Worm (Caenorhabditis elegans): ENCODE measurements around the gene cysl-1.

DNA sequence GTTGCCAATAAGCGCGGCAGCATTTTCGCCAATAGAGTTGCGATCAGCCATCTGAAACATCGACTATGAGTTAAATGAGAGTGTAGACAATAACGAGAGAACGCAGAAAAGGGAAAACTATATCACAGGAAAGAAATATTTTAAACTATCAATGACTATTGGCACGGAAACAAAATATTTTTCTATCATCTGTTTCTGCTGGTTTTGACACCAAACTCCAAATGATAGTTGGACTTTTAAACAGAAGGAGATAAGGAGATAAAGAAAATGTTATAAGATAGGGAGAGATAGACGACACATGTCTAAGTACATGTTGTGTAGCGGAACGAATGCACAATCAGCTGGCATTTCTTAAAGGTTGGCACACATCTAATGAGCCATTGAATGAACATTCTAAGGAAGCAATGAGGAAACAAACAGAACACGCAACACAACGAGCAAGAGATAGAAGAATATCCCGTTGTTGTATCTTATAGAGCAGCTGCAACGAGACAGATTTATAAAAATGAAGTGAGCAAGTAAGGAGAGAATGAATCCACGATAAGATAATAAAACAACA is at the start of gene cysl-1:
- TF ChIP-seq ama-1 (optimal IDR thresholded peaks at IDR 0.05) = no peak
- no peak for TF ChIP-seq ceh-13 (GFP tag; optimal IDR thresholded peaks at IDR 0.05)
- no peak for TF ChIP-seq ets-7 (tag; optimal IDR thresholded peaks at IDR 0.05)
- TF ChIP-seq sea-1 (GFP tag; conservative IDR thresholded peaks at IDR 0.05) = no peak
- TF ChIP-seq ceh-36 (tag; optimal IDR thresholded peaks at IDR 0.05) = no peak
- no peak for TF ChIP-seq F13C5.2 (tag; optimal IDR thresholded peaks at IDR 0.05)
- TF ChIP-seq scrt-1 (GFP tag; IDR thresholded peaks at IDR 0.05) = no peak
- no peak for TF ChIP-seq flt-1 (GFP tag; IDR thresholded peaks at IDR 0.05)
- no peak for TF ChIP-seq tbx-37 (GFP tag; conservative IDR thresholded peaks at IDR 0.05)
- no peak for TF ChIP-seq hmg-4 (GFP tag; optimal IDR thresholded peaks at IDR 0.05)
- TF ChIP-seq pes-1 (GFP tag; IDR thresholded peaks at IDR 0.05) = no peak
- TF ChIP-seq aly-1 (tag; optimal IDR thresholded peaks at IDR 0.05) = no peak
